Worm (Caenorhabditis elegans): ENCODE measurements around the gene M03E7.1.

The M03E7.1 gene

ce11 chrV:5580517-5580916 lies 41.0 kb upstream of the M03E7.1 start:
- TF ChIP-seq cebp-1 (GFP tag; IDR thresholded peaks at IDR 0.05) (peak; percentile 88), cebp-1 (tag; optimal IDR thresholded peaks at IDR 0.05) (peak; percentile 97), lin-40 (tag; optimal IDR thresholded peaks at IDR 0.05) (peak; percentile 21), mcd-1 (GFP tag; IDR thresholded peaks at IDR 0.05) (no peak), attf-5 (GFP tag; optimal IDR thresholded peaks at IDR 0.05) (peak; percentile 65), aptf-3 (GFP tag; IDR thresholded peaks at IDR 0.05) (no peak), hmg-1.2 (GFP tag; IDR thresholded peaks at IDR 0.05) (peak; percentile 85; the same call in 1 of the 2 replicates), snpc-4 (GFP tag; optimal IDR thresholded peaks at IDR 0.05) (no peak), snpc-4 (tag; optimal IDR thresholded peaks at IDR 0.05) (peak in 3 of 4 experiments; percentile 33 to 52 (median 46)), C06A6.2 (GFP tag; conservative IDR thresholded peaks at IDR 0.05) (0 out of 2 replicates have a peak, but pooled peaks have one; percentile 13), let-607 (tag; optimal IDR thresholded peaks at IDR 0.05) (peak in 1 of 2 experiments; percentile 29), ceh-58 (GFP tag; IDR thresholded peaks at IDR 0.05) (no peak)

- no peak for TF ChIP-seq aptf-2 (GFP tag; conservative IDR thresholded peaks at IDR 0.05)
- TF ChIP-seq F33H1.4 (GFP tag; IDR thresholded peaks at IDR 0.05), result no peak
- no peak for TF ChIP-seq mes-4 (tag; optimal IDR thresholded peaks at IDR 0.05)
- TF ChIP-seq F22D6.2 (tag; optimal IDR thresholded peaks at IDR 0.05), result no peak
- TF ChIP-seq nhr-179 (tag; optimal IDR thresholded peaks at IDR 0.05), result no peak
- no peak for TF ChIP-seq F57C9.4 (tag; optimal IDR thresholded peaks at IDR 0.05)
- no peak for TF ChIP-seq F57A8.1 (GFP tag; optimal IDR thresholded peaks at IDR 0.05)
- TF ChIP-seq madf-8 (GFP tag; conservative IDR thresholded peaks at IDR 0.05), result no peak
Observed at ce11 chrV:5581312-5581711, 40.2 kb upstream of the M03E7.1 start, which contains the start of gene klc-2. klc-2 (minus strand) TSS chrV:5581412.

ce11 chrV:5582308-5582707 lies 39.2 kb upstream of the M03E7.1 start:
- peak; percentile 33; the same call in 1 of the 2 replicates for TF ChIP-seq hmg-20 (GFP tag; IDR thresholded peaks at IDR 0.05)
- peak; percentile 34 for TF ChIP-seq chd-7 (tag; optimal IDR thresholded peaks at IDR 0.05)
- peak; percentile 29 for TF ChIP-seq him-1 (tag; optimal IDR thresholded peaks at IDR 0.05)
- no peak for TF ChIP-seq nhr-120 (GFP tag; IDR thresholded peaks at IDR 0.05)
- TF ChIP-seq pbrm-1 (GFP tag; IDR thresholded peaks at IDR 0.05), result 0 out of 2 replicates have a peak, but pooled peaks have one; percentile 26
- TF ChIP-seq Y67H2A.10 (GFP tag; conservative IDR thresholded peaks at IDR 0.05), result no peak
- TF ChIP-seq mcd-1 (GFP tag; IDR thresholded peaks at IDR 0.05), result 0 out of 2 replicates have a peak, but pooled peaks have one; percentile 17
- 0 out of 2 replicates have a peak, but pooled peaks have one; percentile 23 for TF ChIP-seq zfh-2 (GFP tag; conservative IDR thresholded peaks at IDR 0.05)

- TF ChIP-seq T26A5.8 (tag; optimal IDR thresholded peaks at IDR 0.05) (no peak), lsl-1 (GFP tag; optimal IDR thresholded peaks at IDR 0.05) (peak; percentile 16), cebp-1 (GFP tag; IDR thresholded peaks at IDR 0.05) (no peak), cebp-1 (tag; optimal IDR thresholded peaks at IDR 0.05) (peak; percentile 19), B0336.3 (GFP tag; IDR thresholded peaks at IDR 0.05) (peak; percentile 75), mes-4 (tag; optimal IDR thresholded peaks at IDR 0.05) (no peak), F52B5.7 (tag; optimal IDR thresholded peaks at IDR 0.05) (peak; percentile 26), ztf-28 (GFP tag; IDR thresholded peaks at IDR 0.05) (no peak), Y79H2A.3 (GFP tag; conservative IDR thresholded peaks at IDR 0.05) (no peak), nfya-2 (GFP tag; IDR thresholded peaks at IDR 0.05) (no peak), F57C9.4 (tag; optimal IDR thresholded peaks at IDR 0.05) (no peak), lin-35 (GFP tag; optimal IDR thresholded peaks at IDR 0.05) (no peak), repo-1 (tag; optimal IDR thresholded peaks at IDR 0.05) (no peak), egl-18 (GFP tag; IDR thresholded peaks at IDR 0.05) (no peak), snpc-1.3 (tag; optimal IDR thresholded peaks at IDR 0.05; ENCODE audit: insufficient read depth) (no peak), aptf-2 (GFP tag; conservative IDR thresholded peaks at IDR 0.05) (no peak), F57A8.1 (GFP tag; optimal IDR thresholded peaks at IDR 0.05) (no peak), aptf-3 (GFP tag; IDR thresholded peaks at IDR 0.05) (no peak), ceh-91 (GFP tag; IDR thresholded peaks at IDR 0.05) (no peak), gei-17 (GFP tag; optimal IDR thresholded peaks at IDR 0.05) (no peak), B0019.2 (GFP tag; conservative IDR thresholded peaks at IDR 0.05) (no peak), somi-1 (GFP tag; optimal IDR thresholded peaks at IDR 0.05) (no peak), ceh-100 (GFP tag; IDR thresholded peaks at IDR 0.05) (no peak), egl-44 (GFP tag; IDR thresholded peaks at IDR 0.05) (no peak)
Observed at ce11 chrV:5582860-5583259, 38.6 kb upstream of the M03E7.1 start.
